Worm (Caenorhabditis elegans) whole organism, young adult: ENCODE data around the gene C55A1.1.

Experiments
- C06A6.2 ChIP-seq: fragments of 200-800 bp; sonication (Bioruptor generic); conservative IDR thresholded peaks from 2 replicates; pipeline ENCODE4 v1.3.6; 2022; ENCODE audit warnings: missing genetic modification characterization, missing compliant biosample characterization
- F55B11.4 ChIP-seq: sonication (generic microtip); optimal IDR thresholded peaks from 2 replicates; lab custom pipeline; 2016; ENCODE audit warnings: missing compliant biosample characterization, missing genetic modification characterization, borderline replicate concordance; ENCODE audit not compliant: insufficient read depth
- efl-1 ChIP-seq: fragments of 150-350 bp; optimal IDR thresholded peaks from 2 replicates; lab custom pipeline; 2014; ENCODE audit warnings: missing biosample characterization, missing genetic modification reagents, missing genetic modification characterization
- hmg-1.2 ChIP-seq: fragments of 200-800 bp; sonication (Bioruptor generic); IDR thresholded peaks from 2 replicates; pipeline ENCODE4 v1.3.6; 2022; ENCODE audit warnings: missing genetic modification reagents, missing genetic modification characterization, missing compliant biosample characterization

- no peak for TF ChIP-seq efl-1 (GFP tag; lab: Kevin White, UChicago)
- TF ChIP-seq C06A6.2 (GFP tag; lab: Robert Waterston, UW) = no peak
- no peak for TF ChIP-seq F55B11.4 (tag; lab: Kevin White, UChicago)
- TF ChIP-seq hmg-1.2 (GFP tag; lab: Robert Waterston, UW) = no peak
Measured at ce11 chrV:15654124-15654523, 32.5 kb downstream of the C55A1.1 start, which contains the start of gene F53E4.2.
